Fruit fly (Drosophila melanogaster): ENCODE measurements around the gene CG43127.

The CG43127 gene

DNA sequence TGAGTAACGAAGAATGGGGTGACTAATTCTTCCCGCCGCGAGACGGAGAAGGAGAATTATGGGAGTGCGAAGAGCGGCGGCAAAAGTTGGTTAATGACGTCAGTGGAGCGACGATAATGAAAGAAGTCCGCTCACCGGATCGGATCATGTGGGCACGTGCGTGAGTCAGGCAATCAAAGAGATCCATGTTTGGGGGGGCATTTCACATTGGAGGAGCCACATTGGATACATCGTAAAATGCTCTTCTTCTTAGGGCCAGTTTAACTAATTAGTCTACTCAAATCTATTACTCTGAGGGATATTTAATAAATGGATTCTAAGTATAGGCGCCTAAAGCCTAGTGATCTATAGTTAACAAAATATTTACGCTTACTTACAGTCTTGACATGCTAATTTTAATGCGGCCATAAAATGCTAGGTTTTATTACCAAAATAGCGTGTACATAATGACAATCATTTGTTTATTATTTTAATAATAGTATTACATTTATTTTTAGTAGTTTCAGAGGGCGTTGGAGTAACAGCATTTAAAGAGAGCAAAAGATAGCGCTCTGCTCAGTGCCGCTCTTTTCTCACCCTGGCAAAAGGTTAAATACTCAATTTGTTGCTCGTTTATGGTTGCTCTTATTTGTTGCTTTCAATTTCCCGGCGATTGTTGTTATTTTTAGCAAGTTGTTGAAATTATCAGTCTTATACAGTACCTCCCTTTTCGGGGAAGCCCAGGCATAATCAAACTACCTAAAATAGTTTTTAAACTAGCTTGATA is 33.1 kb upstream of the CG43127 start:
- no peak for TF ChIP-seq CG8478 (optimal IDR thresholded peaks at IDR 0.05)
- TF ChIP-seq CTCF (optimal IDR thresholded peaks at IDR 0.05), result no peak

DNA sequence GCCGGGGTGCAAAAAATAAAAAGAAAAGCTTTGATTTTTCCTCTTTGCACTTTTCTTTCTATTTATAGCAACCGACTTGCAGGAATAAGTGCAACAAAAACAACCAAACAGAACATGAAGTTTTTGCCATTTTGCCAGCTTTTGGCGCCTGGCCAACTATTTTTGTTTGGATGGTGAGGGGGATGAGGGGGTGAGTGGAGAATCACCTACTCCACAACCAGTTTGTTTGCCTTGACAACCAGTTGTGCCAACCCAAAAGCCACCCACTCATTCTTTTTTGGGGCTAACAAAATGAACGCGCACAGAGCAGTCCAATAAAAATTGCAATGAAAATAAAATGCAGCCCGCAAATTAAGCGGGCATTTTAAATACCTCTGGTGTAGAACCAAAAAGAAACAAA is 31.9 kb upstream of the CG43127 start:
- TF ChIP-seq CG8478 (optimal IDR thresholded peaks at IDR 0.05), result no peak
- no peak for TF ChIP-seq CTCF (optimal IDR thresholded peaks at IDR 0.05)

DNA sequence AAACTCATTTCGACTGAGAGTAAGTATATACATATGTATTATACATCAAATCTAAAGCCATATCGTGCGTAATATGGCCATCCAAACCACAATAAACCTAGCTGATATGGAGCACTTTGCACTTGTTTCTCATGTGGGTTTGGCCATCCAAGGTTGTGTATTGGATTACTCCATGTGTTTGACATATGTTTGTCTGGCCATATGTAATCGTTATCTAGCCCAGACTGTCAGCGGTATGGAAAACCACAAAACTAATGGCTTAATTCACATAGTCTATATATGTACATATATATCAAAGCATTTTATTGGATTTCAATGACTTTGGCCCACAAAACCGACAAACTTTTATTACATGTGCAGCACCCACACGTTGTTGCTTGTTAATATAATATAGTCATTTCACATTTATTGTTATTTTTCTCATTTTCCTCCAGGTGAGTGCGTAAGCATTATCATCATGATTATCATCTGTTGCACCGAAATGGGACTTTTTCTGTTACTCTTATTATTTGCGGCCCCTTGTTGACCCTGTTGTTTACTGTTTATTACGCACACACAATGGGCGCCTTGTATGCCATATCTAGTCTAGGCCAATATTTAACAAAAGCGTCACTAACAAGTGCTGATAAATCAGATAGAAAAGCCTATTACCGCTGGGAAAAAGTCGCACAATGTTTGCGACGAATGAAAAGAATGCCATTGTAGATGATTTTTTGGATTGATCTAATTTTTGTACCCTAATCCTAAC is 31.2 kb upstream of the CG43127 start:
- TF ChIP-seq CG8478 (optimal IDR thresholded peaks at IDR 0.05) (no peak), CTCF (optimal IDR thresholded peaks at IDR 0.05) (no peak)

DNA sequence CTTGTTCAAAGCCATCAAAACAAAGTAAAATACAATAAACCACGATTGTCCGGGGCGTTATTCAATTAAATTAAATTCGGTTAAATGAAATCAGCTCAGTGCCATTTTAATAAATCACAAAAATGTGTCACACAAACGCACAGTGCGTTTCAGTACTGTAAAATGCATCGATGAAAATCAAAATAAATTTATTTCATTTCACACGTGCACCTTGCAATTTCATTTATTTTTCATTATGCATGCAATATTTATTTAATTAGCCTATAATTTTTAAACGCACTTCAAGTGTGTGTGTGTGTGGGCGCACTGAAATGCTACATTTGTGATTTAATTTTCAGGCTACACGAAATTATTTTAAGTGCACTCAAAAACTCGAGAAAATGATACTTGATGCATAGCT is 29.0 kb upstream of the CG43127 start:
- TF ChIP-seq CTCF (optimal IDR thresholded peaks at IDR 0.05) (no peak), CG8478 (optimal IDR thresholded peaks at IDR 0.05) (no peak)

DNA sequence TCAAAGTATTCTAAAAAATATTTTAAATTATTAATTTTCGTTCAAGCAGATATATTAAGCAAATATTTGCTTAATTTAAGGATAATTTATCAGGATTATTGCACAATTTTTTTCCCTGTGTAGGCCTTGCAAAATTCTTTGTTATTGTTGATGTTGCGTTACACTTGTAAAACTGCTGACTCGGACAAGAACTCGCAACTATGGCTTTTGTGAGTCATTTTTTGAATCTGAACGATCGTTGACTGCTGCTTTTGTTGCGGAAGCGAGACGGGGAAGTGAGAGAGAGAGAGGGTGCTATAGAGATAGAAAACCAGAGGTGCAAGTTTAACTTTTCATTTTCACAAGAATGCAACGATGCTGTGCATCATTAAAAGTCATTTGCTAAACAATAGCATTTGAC is 27.1 kb upstream of the CG43127 start:
- no peak for TF ChIP-seq CTCF (optimal IDR thresholded peaks at IDR 0.05)
- TF ChIP-seq CG8478 (optimal IDR thresholded peaks at IDR 0.05), result no peak

DNA sequence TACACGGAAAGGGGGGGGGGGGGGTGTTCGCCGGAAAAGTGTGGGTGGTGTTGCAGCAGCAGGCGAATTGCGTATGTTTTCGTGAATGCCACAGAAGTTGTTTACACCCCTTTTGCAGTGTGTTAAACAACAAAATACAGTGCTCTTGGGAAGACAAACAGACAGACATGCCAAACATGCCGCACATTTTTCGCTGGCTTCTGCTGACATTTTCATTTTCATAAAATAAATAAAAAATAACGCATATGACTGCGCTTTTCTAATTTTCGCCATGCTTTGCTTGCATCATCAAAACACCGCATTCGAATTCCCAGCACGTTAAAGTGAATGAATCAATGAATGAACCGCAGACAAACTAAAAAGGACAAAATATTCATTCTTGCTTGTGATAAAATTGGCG is 25.9 kb upstream of the CG43127 start:
- no peak for TF ChIP-seq CG8478 (optimal IDR thresholded peaks at IDR 0.05)
- no peak for TF ChIP-seq CTCF (optimal IDR thresholded peaks at IDR 0.05)

DNA sequence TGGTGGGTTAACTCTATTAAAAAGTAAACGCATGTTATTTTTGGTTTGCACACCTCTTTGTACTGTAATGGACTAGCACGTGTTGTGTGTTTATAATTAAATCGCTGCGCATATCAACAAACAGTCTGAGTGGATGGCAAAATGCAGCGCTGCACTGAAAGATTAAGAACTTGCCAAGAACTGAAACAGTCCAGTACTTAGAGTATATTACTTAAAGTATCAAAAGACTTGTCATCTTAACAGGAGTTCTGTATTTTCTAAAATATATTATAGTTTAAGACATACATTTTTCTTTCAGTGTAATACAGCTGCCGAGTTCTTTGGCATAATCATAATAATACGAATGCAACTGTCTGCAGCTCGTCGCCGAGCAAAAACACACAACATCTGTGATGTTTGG is 23.0 kb upstream of the CG43127 start:
- TF ChIP-seq CG8478 (optimal IDR thresholded peaks at IDR 0.05) (no peak), CTCF (optimal IDR thresholded peaks at IDR 0.05) (no peak)

DNA sequence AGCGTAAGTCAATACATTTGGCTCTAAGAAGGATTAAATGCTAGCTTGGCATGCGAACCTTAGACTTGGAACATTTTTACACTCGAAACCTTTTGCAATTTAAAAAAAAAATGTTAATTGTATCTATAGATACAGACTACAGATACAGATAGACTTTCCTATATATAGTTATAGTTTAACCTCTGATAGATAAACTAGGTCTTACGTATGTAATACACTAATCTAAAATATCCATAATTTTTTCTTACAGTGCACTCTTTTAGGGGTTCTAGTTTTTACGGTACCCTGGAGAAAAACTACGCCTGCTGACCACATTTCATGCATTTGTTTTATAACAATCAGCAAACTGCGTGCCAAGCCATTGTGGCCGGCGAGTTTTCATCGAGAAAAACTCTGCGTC is 21.8 kb upstream of the CG43127 start:
- TF ChIP-seq CTCF (optimal IDR thresholded peaks at IDR 0.05) (no peak), CG8478 (optimal IDR thresholded peaks at IDR 0.05) (no peak)

DNA sequence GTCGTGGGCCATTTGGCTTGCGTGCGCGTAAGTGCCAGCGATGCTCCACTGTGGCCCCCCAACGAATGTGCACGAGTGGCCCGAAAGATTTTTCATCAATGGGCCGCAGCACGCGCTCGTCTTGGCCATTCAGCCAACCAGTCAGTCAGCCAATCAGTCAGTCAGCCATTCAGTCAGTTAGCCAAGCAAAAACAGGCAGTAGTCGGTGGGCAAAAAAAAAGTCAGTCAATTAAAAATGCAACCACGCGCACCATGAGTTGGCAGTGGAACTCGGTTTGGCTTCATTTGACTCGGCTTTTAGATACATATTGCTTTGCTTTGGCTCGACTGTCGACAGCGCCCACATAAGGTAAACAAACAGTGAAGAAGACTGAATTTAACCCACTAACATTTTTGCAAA is 20.6 kb upstream of the CG43127 start:
- no peak for TF ChIP-seq CG8478 (optimal IDR thresholded peaks at IDR 0.05)
- TF ChIP-seq CTCF (optimal IDR thresholded peaks at IDR 0.05), result no peak

DNA sequence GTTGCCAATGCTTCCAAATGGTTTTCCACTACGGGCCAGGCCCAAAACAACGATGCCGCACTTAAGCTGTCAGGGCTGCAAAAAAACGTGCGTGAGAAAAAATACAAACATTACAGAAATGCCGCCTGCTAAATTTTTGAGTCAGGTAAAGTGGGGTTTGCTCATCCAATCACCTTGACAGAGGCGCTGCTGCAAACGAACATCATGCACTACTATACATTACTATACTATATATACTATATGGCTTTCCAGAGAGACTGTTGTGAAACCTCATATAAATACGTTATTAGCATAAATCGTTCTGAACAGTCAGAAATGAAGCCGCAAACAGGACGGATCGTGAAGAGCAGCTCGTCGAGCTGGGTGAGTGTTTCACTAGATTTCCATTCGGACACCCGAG is 17.8 kb upstream of the CG43127 start, which contains the start of gene CG14153:
Gene CG14153, plus strand, starts transcription at position 301 of the 400 bp plus-strand sequence.
- TF ChIP-seq CTCF (optimal IDR thresholded peaks at IDR 0.05) (no peak), CG8478 (optimal IDR thresholded peaks at IDR 0.05) (no peak)

DNA sequence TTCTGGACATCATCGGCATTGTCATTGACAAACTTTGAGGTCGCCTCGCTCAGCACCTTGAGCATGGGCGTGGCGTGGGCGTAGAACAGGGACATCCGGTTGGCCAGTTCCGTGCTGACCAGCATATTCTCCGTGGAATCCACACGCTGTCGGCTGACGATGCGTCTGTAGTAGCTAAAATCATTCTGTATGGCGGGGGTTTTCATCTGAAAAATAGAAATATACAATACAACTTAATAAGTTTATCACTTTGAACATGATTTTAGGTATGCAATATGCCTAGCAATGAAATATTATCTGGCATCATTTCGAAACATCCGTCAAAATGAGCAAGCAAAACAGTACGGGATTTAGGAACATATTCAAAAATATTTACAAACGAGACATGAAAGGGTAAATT is 16.2 kb upstream of the CG43127 start, which contains the start of gene CG14154:
Gene CG14154, plus strand, starts transcription at position 301 of the 400 bp plus-strand sequence.
- no peak for TF ChIP-seq CTCF (optimal IDR thresholded peaks at IDR 0.05)
- TF ChIP-seq CG8478 (optimal IDR thresholded peaks at IDR 0.05), result no peak

DNA sequence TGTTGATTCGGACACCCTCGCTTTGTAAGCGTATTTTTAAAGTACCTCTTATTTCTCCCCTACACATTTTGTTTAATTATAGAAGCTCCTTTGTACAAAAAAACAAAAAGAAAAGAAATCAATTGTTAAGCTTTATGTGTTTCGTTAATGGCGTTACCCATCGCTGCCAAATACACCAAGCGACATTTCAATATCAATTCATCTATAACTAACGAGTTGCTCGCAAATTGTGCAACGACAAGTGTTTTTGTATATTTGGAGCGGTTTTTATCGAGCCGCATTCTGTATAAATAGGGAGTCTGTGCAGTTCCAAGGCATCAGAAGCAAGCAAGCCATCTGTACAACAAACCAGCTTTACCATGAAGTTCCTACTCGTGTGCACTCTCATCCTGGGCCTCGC is 14.0 kb upstream of the CG43127 start, which contains the start of gene CG18628:
Gene CG18628, plus strand, starts transcription at position 301 of the 400 bp plus-strand sequence.
- no peak for TF ChIP-seq CG8478 (optimal IDR thresholded peaks at IDR 0.05)
- no peak for TF ChIP-seq CTCF (optimal IDR thresholded peaks at IDR 0.05)

DNA sequence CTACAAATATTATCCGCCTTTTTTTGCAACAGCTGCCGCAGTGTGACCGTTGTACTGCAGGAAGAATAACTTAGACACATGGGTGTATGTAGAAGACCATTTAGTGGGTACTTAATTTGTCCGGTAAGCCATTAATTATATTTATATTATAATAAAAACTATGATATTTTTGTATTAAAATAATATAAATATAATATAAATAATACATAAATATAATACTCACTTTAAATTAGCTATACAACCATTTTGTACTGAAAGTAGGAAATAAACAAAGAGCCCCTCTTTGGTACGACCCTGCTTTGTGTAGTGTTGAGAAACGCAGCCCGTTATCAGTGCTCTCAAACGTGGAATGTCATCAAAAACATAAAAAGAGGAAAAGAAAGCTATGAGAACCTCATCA is 12.4 kb upstream of the CG43127 start, which contains the start of gene Cnep1r2:
Gene Cnep1r2, plus strand, starts transcription at position 328 of the 400 bp plus-strand sequence.
- TF ChIP-seq CG8478 (optimal IDR thresholded peaks at IDR 0.05) (no peak), CTCF (optimal IDR thresholded peaks at IDR 0.05) (no peak)

DNA sequence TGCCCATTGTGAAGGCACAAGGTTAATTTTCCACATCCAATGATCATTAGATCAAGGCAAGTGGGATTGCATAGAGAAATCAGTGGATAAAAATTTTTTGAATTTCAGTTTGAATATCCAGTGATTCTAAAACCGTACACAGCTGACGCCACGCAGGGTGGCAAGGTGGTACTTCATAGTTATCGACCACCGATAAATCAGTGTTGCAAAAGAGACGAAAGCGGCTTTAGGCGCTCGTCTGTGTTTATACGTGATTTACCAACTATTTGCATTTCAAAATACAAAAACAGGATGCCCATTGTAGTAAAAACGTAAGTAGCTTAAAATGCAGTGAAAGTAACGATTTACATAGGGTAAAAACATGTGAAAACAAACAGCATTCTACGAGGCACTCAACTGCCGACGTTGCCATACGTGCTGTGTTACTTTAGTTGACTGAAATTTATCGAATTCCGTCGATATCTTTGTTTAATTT is 5.5 kb upstream of the CG43127 start, which contains the start of the genes CG42535, CG34001 and hay:
Gene CG42535, minus strand, starts transcription at position 51 of the 475 bp plus-strand sequence.
Gene CG34001, plus strand, starts transcription at position 195 of the 475 bp plus-strand sequence.
Gene hay, plus strand, starts transcription at position 195 of the 475 bp plus-strand sequence.
- TF ChIP-seq CTCF (optimal IDR thresholded peaks at IDR 0.05) (peak; percentile 24 to 36), CG8478 (optimal IDR thresholded peaks at IDR 0.05) (no peak)

DNA sequence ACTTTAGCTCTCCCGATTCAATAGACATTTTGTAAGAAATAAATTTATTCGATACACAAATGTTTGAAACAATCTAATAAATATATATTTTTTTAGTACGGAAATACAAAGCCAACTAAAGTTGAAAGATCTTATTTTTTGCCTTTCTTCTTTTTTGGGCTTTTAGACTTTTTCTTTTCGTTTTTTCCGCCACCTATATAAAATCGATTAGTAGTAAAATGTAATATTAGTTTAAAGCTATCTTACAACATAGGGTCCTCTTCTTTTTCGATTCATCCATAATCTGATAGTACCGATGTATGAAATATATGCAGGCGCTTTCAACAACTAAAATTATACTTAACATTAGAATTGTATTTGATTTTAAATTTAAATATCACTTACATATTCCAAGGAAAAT is 4.6 kb upstream of the CG43127 start, which contains the start of gene CG42536:
Gene CG42536, minus strand, starts transcription at position 101 of the 400 bp plus-strand sequence.
- no peak for TF ChIP-seq CG8478 (optimal IDR thresholded peaks at IDR 0.05)
